Worm (Caenorhabditis elegans) whole organism, mixed stage, embryonic: ENCODE results near the gene nspe-5.

Experiments used
- bed-3 ChIP-seq: fragments of 200-800 bp; sonication (Bioruptor generic); optimal IDR thresholded peaks from 3 replicates; lab custom pipeline; 2018; ENCODE audit warnings: mild to moderate bottlenecking, missing genetic modification characterization, moderate library complexity, missing compliant biosample characterization
- blmp-1 ChIP-seq: fragments of 150-350 bp; optimal IDR thresholded peaks from 2 replicates; lab custom pipeline; 2014; ENCODE audit warnings: missing biosample characterization, missing genetic modification characterization
- ceh-83 ChIP-seq: fragments of 200-800 bp; sonication (Bioruptor generic); optimal IDR thresholded peaks from 2 replicates; lab custom pipeline; 2018; ENCODE audit warnings: mild to moderate bottlenecking, missing genetic modification characterization, missing compliant biosample characterization
- drap-1 ChIP-seq: fragments of 200-800 bp; sonication (Bioruptor generic); optimal IDR thresholded peaks from 3 replicates; lab custom pipeline; 2018; ENCODE audit warnings: mild to moderate bottlenecking, missing genetic modification characterization, missing compliant biosample characterization
- elt-1 ChIP-seq: sonication (generic microtip); optimal IDR thresholded peaks from 2 replicates; lab custom pipeline; 2017; ENCODE audit warnings: missing genetic modification characterization, mild to moderate bottlenecking, missing compliant biosample characterization, antibody characterized with exemption, moderate library complexity, borderline replicate concordance; ENCODE audit not compliant: insufficient read depth
- nhr-12 ChIP-seq: fragments of 150-350 bp; optimal IDR thresholded peaks from 2 replicates; lab custom pipeline; 2014; ENCODE audit warnings: missing biosample characterization, missing genetic modification characterization
- nhr-28 ChIP-seq: fragments of 150-350 bp; optimal IDR thresholded peaks from 2 replicates; lab custom pipeline; 2014; ENCODE audit warnings: missing biosample characterization, missing genetic modification characterization
- pha-4 ChIP-seq: fragments of 150-350 bp; optimal IDR thresholded peaks from 2 replicates; lab custom pipeline; 2018; ENCODE audit warnings: missing biosample characterization, missing genetic modification reagents, missing genetic modification characterization
- sptf-1 ChIP-seq: sonication (generic microtip); optimal IDR thresholded peaks from 2 replicates; lab custom pipeline; 2017; ENCODE audit warnings: mild to moderate bottlenecking, missing genetic modification characterization, moderate library complexity, missing compliant biosample characterization

DNA sequence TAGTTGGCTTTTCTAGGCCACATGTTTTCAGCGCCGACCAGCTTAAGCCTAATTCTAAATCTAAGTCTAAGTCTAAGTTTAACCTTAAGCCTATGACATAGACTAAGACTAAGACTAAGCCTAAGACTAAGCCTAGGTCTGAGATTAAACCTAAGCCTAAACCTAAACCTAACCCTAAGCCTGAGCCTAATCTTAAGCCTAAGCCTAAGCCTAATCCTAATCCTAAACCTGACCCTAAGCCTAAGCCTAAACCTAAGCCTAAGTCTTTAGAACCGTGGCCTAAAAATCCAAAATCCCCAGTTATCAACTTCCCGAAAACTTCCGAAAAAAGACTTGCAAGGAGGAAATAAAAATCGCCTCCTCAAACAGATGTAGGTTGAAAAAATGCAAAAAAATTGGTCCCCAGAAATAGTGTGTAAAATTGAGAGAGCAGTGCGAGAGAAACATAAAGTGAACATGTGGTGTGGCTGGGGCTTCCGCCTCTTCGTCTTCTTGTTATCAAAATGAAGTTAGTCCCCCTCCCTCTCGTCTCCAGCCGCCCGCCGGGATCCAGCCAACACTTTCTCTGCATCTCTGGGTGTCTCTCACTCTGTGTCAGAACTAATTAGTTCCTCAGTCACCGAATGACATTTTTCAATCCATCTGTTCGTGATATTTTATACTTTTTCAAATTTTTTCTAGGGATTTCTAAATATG, 31.2 kb downstream of the nspe-5 start:
- no peak for TF ChIP-seq blmp-1 (tag; lab: Kevin White, UChicago)
- TF ChIP-seq drap-1 (GFP tag; lab: Kevin White, UChicago): no peak
- no peak for TF ChIP-seq elt-1
- TF ChIP-seq sptf-1 (tag; lab: Kevin White, UChicago): no peak
- TF ChIP-seq nhr-12 (tag; lab: Kevin White, UChicago): no peak
- TF ChIP-seq nhr-28 (tag; lab: Kevin White, UChicago): no peak
- no peak for TF ChIP-seq bed-3 (GFP tag; lab: Kevin White, UChicago)
- TF ChIP-seq ceh-83 (GFP tag; lab: Kevin White, UChicago): no peak
- TF ChIP-seq pha-4 (tag; lab: Kevin White, UChicago): no peak
